Worm (Caenorhabditis elegans) whole organism, midembryonic: ENCODE results near the gene F54F7.2.

Source experiments
- T22C8.4 ChIP-seq: fragments of 200-800 bp; sonication (Bioruptor generic); IDR thresholded peaks from 2 replicates; pipeline ENCODE4 v1.3.6; 2022; ENCODE audit warnings: missing genetic modification characterization, missing compliant biosample characterization
- cog-1 ChIP-seq: sonication (generic microtip); optimal IDR thresholded peaks from 2 replicates; lab custom pipeline; 2016; ENCODE audit warnings: missing genetic modification characterization, missing compliant biosample characterization
- flt-1 ChIP-seq: fragments of 200-800 bp; sonication (Bioruptor generic); IDR thresholded peaks from 2 replicates; pipeline ENCODE4 v1.3.6; 2022; ENCODE audit warnings: missing genetic modification characterization, missing compliant biosample characterization
- klf-2 ChIP-seq: fragments of 200-800 bp; sonication (Bioruptor generic); conservative IDR thresholded peaks from 2 replicates; pipeline ENCODE4 v1.3.6; 2022; ENCODE audit warnings: missing genetic modification reagents, missing genetic modification characterization, missing compliant biosample characterization
- med-1 ChIP-seq: sonication (generic microtip); optimal IDR thresholded peaks from 2 replicates; lab custom pipeline; 2017; ENCODE audit warnings: missing genetic modification characterization, mild to moderate bottlenecking, missing compliant biosample characterization, antibody characterized with exemption, missing genetic modification reagents; ENCODE audit not compliant: insufficient read depth
- ref-1 ChIP-seq: fragments of 200-800 bp; sonication (Bioruptor generic); conservative IDR thresholded peaks from 2 replicates; pipeline ENCODE4 v1.3.6; 2022; ENCODE audit warnings: missing genetic modification reagents, missing genetic modification characterization, missing compliant biosample characterization
- tab-1 ChIP-seq: fragments of 200-800 bp; sonication (Bioruptor generic); IDR thresholded peaks from 2 replicates; pipeline ENCODE4 v1.3.6; 2022; ENCODE audit warnings: missing genetic modification characterization, missing compliant biosample characterization
- ztf-23 ChIP-seq: fragments of 200-800 bp; sonication (Bioruptor generic); IDR thresholded peaks from 2 replicates; pipeline ENCODE4 v1.3.6; 2022; ENCODE audit warnings: missing genetic modification reagents, missing genetic modification characterization, missing compliant biosample characterization
- ztf-29 ChIP-seq: fragments of 200-800 bp; sonication (Bioruptor generic); IDR thresholded peaks from 2 replicates; pipeline ENCODE4 v1.3.6; 2022; ENCODE audit warnings: missing genetic modification reagents, missing genetic modification characterization, missing compliant biosample characterization

The F54F7.2 gene

ce11 chrX:11854903-11855302 lies 11.4 kb downstream of the F54F7.2 start, which contains the start of gene F54F7.8:
Gene F54F7.8, minus strand, starts transcription at chrX:11855003.
- no peak for TF ChIP-seq klf-2 (GFP tag; lab: Robert Waterston, UW)

ce11 chrX:11856214-11856613 lies 12.8 kb downstream of the F54F7.2 start:
- TF ChIP-seq ref-1 (GFP tag; lab: Robert Waterston, UW) (no peak), tab-1 (GFP tag; lab: Robert Waterston, UW) (no peak), cog-1 (tag; lab: Kevin White, UChicago) (no peak), med-1 (GFP tag; lab: Kevin White, UChicago) (no peak), flt-1 (GFP tag; lab: Robert Waterston, UW) (no peak), ztf-29 (no peak), T22C8.4 (GFP tag; lab: Robert Waterston, UW) (no peak), ztf-23 (no peak), klf-2 (GFP tag; lab: Robert Waterston, UW) (no peak)

ce11 chrX:11857178-11857577 lies 13.7 kb downstream of the F54F7.2 start, which contains the start of gene mes-1:
Gene mes-1, plus strand, starts transcription at chrX:11857478.
- TF ChIP-seq cog-1 (tag; lab: Kevin White, UChicago) (no peak), T22C8.4 (GFP tag; lab: Robert Waterston, UW) (no peak)

ce11 chrX:11863307-11863706 lies 19.8 kb downstream of the F54F7.2 start, which contains the start of gene F54F7.10:
Gene F54F7.10, plus strand, starts transcription at chrX:11863607.
- TF ChIP-seq klf-2 (GFP tag; lab: Robert Waterston, UW) (no peak), ztf-23 (no peak), flt-1 (GFP tag; lab: Robert Waterston, UW) (no peak), ref-1 (GFP tag; lab: Robert Waterston, UW) (no peak), tab-1 (GFP tag; lab: Robert Waterston, UW) (no peak), med-1 (GFP tag; lab: Kevin White, UChicago) (no peak), T22C8.4 (GFP tag; lab: Robert Waterston, UW) (no peak), cog-1 (tag; lab: Kevin White, UChicago) (no peak), ztf-29 (no peak)

ce11 chrX:11865083-11865482 lies 21.6 kb downstream of the F54F7.2 start, which contains the start of gene F54F7.6:
Gene F54F7.6, plus strand, starts transcription at chrX:11865383.
- no peak for TF ChIP-seq T22C8.4 (GFP tag; lab: Robert Waterston, UW)
- no peak for TF ChIP-seq ref-1 (GFP tag; lab: Robert Waterston, UW)
- TF ChIP-seq cog-1 (tag; lab: Kevin White, UChicago): no peak
- TF ChIP-seq med-1 (GFP tag; lab: Kevin White, UChicago): no peak
- TF ChIP-seq ztf-23: no peak
- TF ChIP-seq flt-1 (GFP tag; lab: Robert Waterston, UW): no peak
- no peak for TF ChIP-seq klf-2 (GFP tag; lab: Robert Waterston, UW)
- TF ChIP-seq tab-1 (GFP tag; lab: Robert Waterston, UW): no peak

ce11 chrX:11869260-11869659 lies 25.8 kb downstream of the F54F7.2 start, which contains the start of gene dot-1.2:
Gene dot-1.2, minus strand, starts transcription at chrX:11869360.
- TF ChIP-seq cog-1 (tag; lab: Kevin White, UChicago) (no peak), T22C8.4 (GFP tag; lab: Robert Waterston, UW) (no peak), ref-1 (GFP tag; lab: Robert Waterston, UW) (no peak), ztf-23 (no peak), tab-1 (GFP tag; lab: Robert Waterston, UW) (no peak), med-1 (GFP tag; lab: Kevin White, UChicago) (no peak), flt-1 (GFP tag; lab: Robert Waterston, UW) (no peak)

- no peak for TF ChIP-seq flt-1 (GFP tag; lab: Robert Waterston, UW)
- no peak for TF ChIP-seq klf-2 (GFP tag; lab: Robert Waterston, UW)
- TF ChIP-seq med-1 (GFP tag; lab: Kevin White, UChicago): no peak
- no peak for TF ChIP-seq ztf-29
- TF ChIP-seq T22C8.4 (GFP tag; lab: Robert Waterston, UW): no peak
- TF ChIP-seq tab-1 (GFP tag; lab: Robert Waterston, UW): no peak
- no peak for TF ChIP-seq ztf-23
- no peak for TF ChIP-seq ref-1 (GFP tag; lab: Robert Waterston, UW)
Observed at ce11 chrX:11870393-11870792, 26.9 kb downstream of the F54F7.2 start.

ce11 chrX:11872210-11872609 lies 28.7 kb downstream of the F54F7.2 start:
- no peak for TF ChIP-seq klf-2 (GFP tag; lab: Robert Waterston, UW)
- TF ChIP-seq flt-1 (GFP tag; lab: Robert Waterston, UW): no peak

- TF ChIP-seq ztf-23: no peak
Observed at ce11 chrX:11875260-11875659, 31.8 kb downstream of the F54F7.2 start, which contains the start of gene Y62H9A.1. Gene Y62H9A.1, plus strand, starts transcription at chrX:11875541.

ce11 chrX:11878109-11878508 lies 34.6 kb downstream of the F54F7.2 start, which contains the start of gene Y62H9A.2:
Gene Y62H9A.2, minus strand, starts transcription at chrX:11878209.
- TF ChIP-seq flt-1 (GFP tag; lab: Robert Waterston, UW) (no peak), T22C8.4 (GFP tag; lab: Robert Waterston, UW) (no peak), cog-1 (tag; lab: Kevin White, UChicago) (no peak), ref-1 (GFP tag; lab: Robert Waterston, UW) (no peak), klf-2 (GFP tag; lab: Robert Waterston, UW) (no peak), ztf-29 (no peak), ztf-23 (no peak)

- no peak for TF ChIP-seq med-1 (GFP tag; lab: Kevin White, UChicago)
- TF ChIP-seq klf-2 (GFP tag; lab: Robert Waterston, UW): no peak
- TF ChIP-seq tab-1 (GFP tag; lab: Robert Waterston, UW): no peak
- no peak for TF ChIP-seq cog-1 (tag; lab: Kevin White, UChicago)
- TF ChIP-seq flt-1 (GFP tag; lab: Robert Waterston, UW): no peak
- TF ChIP-seq ztf-23: no peak
- TF ChIP-seq ztf-29: no peak
- TF ChIP-seq T22C8.4 (GFP tag; lab: Robert Waterston, UW): no peak
- TF ChIP-seq ref-1 (GFP tag; lab: Robert Waterston, UW): no peak
Observed at ce11 chrX:11879871-11880270, 36.4 kb downstream of the F54F7.2 start, which contains the start of the genes Y62H9A.3 and Y62H9A.4. Gene Y62H9A.3, minus strand, starts transcription at chrX:11879971. Gene Y62H9A.4, plus strand, starts transcription at chrX:11880126.
